Fruit fly (Drosophila melanogaster) whole organism, prepupa: Measurements from ENCODE around the gene Cortactin.

Source experiments
- Blimp-1 ChIP-seq: fragments of 200-800 bp; sonication (Bioruptor generic); optimal IDR thresholded peaks from 3 replicates; lab custom pipeline; 2017; ENCODE audit warnings: missing biosample characterization, missing genetic modification characterization, mild to moderate bottlenecking, moderate library complexity, missing genetic modification reagents
- CG11762 ChIP-seq: fragments of 200-800 bp; sonication (Bioruptor generic); optimal IDR thresholded peaks from 3 replicates; lab custom pipeline; 2016; ENCODE audit warnings: missing biosample characterization, missing genetic modification characterization; ENCODE audit not compliant: insufficient read depth
- CG1621 ChIP-seq: fragments of 200-800 bp; sonication (Bioruptor generic); optimal IDR thresholded peaks from 3 replicates; lab custom pipeline; 2018; ENCODE audit warnings: missing biosample characterization, mild to moderate bottlenecking, missing genetic modification characterization
- CG31627 ChIP-seq: fragments of 200-800 bp; sonication (Bioruptor generic); optimal IDR thresholded peaks from 3 replicates; lab custom pipeline; 2016; ENCODE audit warnings: missing biosample characterization, missing genetic modification characterization
- Eip78C ChIP-seq: fragments of 200-800 bp; sonication (Bioruptor generic); peaks from one replicate; lab custom pipeline; 2016; ENCODE audit warnings: missing biosample characterization, missing genetic modification characterization
- Hr38 ChIP-seq: sonication (Bioruptor generic); optimal IDR thresholded peaks from 2 replicates; lab custom pipeline; 2016; ENCODE audit warnings: missing biosample characterization, missing genetic modification characterization
- fd59A ChIP-seq: fragments of 200-800 bp; sonication (Bioruptor generic); optimal IDR thresholded peaks from 2 replicates; lab custom pipeline; 2017; ENCODE audit warnings: missing biosample characterization, mild to moderate bottlenecking, missing genetic modification characterization, missing genetic modification reagents
- lz ChIP-seq: fragments of 200-800 bp; sonication (Bioruptor generic); optimal IDR thresholded peaks from 3 replicates; lab custom pipeline; 2016; ENCODE audit warnings: missing biosample characterization, missing genetic modification characterization

- TF ChIP-seq CG1621 (tag; lab: Kevin White, UChicago) (no peak), Eip78C (GFP tag; lab: Kevin White, UChicago) (no peak), Hr38 (GFP tag; lab: Kevin White, UChicago) (no peak), CG31627 (GFP tag; lab: Kevin White, UChicago) (no peak), lz (GFP tag; lab: Kevin White, UChicago) (no peak), CG11762 (GFP tag; lab: Kevin White, UChicago) (no peak), fd59A (GFP tag; lab: Kevin White, UChicago) (no peak), Blimp-1 (no peak)
Observed at dm6 chr3R:21048729-21049128, 15.5 kb downstream of the Cortactin start, which contains the start of gene CG7079.
